Worm (Caenorhabditis elegans) whole organism, L1 larva: Measurements from ENCODE around the gene F25G6.9.

ENCODE experiments used
- Y116A8C.19 ChIP-seq: sonication (generic microtip); optimal IDR thresholded peaks from 2 replicates; lab custom pipeline; 2016; ENCODE audit warnings: missing compliant biosample characterization, missing genetic modification characterization, borderline replicate concordance
- aha-1 ChIP-seq: fragments of 150-350 bp; optimal IDR thresholded peaks from 2 replicates; lab custom pipeline; 2014; ENCODE audit warnings: missing biosample characterization, missing genetic modification characterization
- alr-1 ChIP-seq: fragments of 200-800 bp; sonication (Bioruptor generic); optimal IDR thresholded peaks from 2 replicates; lab custom pipeline; 2018; ENCODE audit warnings: borderline replicate concordance, mild to moderate bottlenecking, missing genetic modification characterization, missing compliant biosample characterization
- blmp-1 ChIP-seq: fragments of 150-350 bp; optimal IDR thresholded peaks from 2 replicates; lab custom pipeline; 2014; ENCODE audit warnings: missing biosample characterization, missing genetic modification characterization
- ceh-8 ChIP-seq: fragments of 200-800 bp; sonication (Bioruptor generic); optimal IDR thresholded peaks from 2 replicates; lab custom pipeline; 2018; ENCODE audit warnings: mild to moderate bottlenecking, missing genetic modification characterization, moderate library complexity, missing compliant biosample characterization
- ceh-82 ChIP-seq, 3 experiments: fragments of 150-350 bp in 1 of 3; sonication (generic microtip) in 2 of 3; optimal IDR thresholded peaks; 2 replicates each; lab custom pipeline; 2014 to 2017; ENCODE audit warnings: missing biosample characterization in 3 of 3, missing genetic modification characterization in 3 of 3
- dsc-1 ChIP-seq: sonication (generic microtip); optimal IDR thresholded peaks from 2 replicates; lab custom pipeline; 2016; ENCODE audit warnings: mild to moderate bottlenecking, missing genetic modification characterization, missing compliant biosample characterization
- efl-1 ChIP-seq, 4 experiments: fragments of 150-350 bp; optimal IDR thresholded peaks in 3 of 4; peaks in 1 of 4; 1 replicate in 1 of 4; 2 replicates in 3 of 4; lab custom pipeline; 2014; ENCODE audit warnings: missing biosample characterization in 2 of 4, missing genetic modification characterization in 2 of 4, missing genetic modification reagents in 2 of 4
- egl-27 ChIP-seq, 2 experiments: fragments of 150-350 bp in 1 of 2; sonication (generic microtip); optimal IDR thresholded peaks; 3 replicates each; lab custom pipeline; 2017 to 2018; ENCODE audit warnings: missing biosample characterization in 2 of 2, missing genetic modification characterization in 2 of 2, missing genetic modification reagents in 2 of 2
- elt-2 ChIP-seq: sonication (generic microtip); optimal IDR thresholded peaks from 2 replicates; lab custom pipeline; 2016; ENCODE audit warnings: missing genetic modification characterization, mild to moderate bottlenecking, inconsistent platforms, missing compliant biosample characterization, missing genetic modification reagents
- elt-3 ChIP-seq, 6 experiments: fragments of 150-350 bp in 1 of 6; sonication (generic microtip); optimal IDR thresholded peaks; 2 replicates each; lab custom pipeline; 2017 to 2018; ENCODE audit warnings: missing biosample characterization in 6 of 6, missing genetic modification characterization in 6 of 6, inconsistent platforms in 1 of 6
- fkh-8 ChIP-seq: sonication (generic microtip); optimal IDR thresholded peaks from 2 replicates; lab custom pipeline; 2016; ENCODE audit warnings: mild to moderate bottlenecking, missing genetic modification characterization, missing compliant biosample characterization
- fos-1 ChIP-seq: fragments of 150-350 bp; optimal IDR thresholded peaks from 2 replicates; lab custom pipeline; 2014; ENCODE audit warnings: missing biosample characterization, missing genetic modification characterization
- grh-1 ChIP-seq: fragments of 200-800 bp; sonication (Bioruptor generic); IDR thresholded peaks from 2 replicates; pipeline ENCODE4 v1.3.6; 2022; ENCODE audit warnings: missing genetic modification reagents, missing genetic modification characterization, missing compliant biosample characterization
- hlh-4 ChIP-seq: sonication (generic microtip); optimal IDR thresholded peaks from 2 replicates; lab custom pipeline; 2016; ENCODE audit warnings: mild to moderate bottlenecking, missing genetic modification characterization, missing compliant biosample characterization
- irx-1 ChIP-seq: sonication (generic microtip); optimal IDR thresholded peaks from 2 replicates; lab custom pipeline; 2016; ENCODE audit warnings: missing genetic modification characterization, missing compliant biosample characterization
- isw-1 ChIP-seq: fragments of 200-800 bp; sonication (Bioruptor generic); IDR thresholded peaks from 2 replicates; pipeline ENCODE4 v1.3.6; 2022; ENCODE audit warnings: missing genetic modification characterization, missing compliant biosample characterization
- lin-13 ChIP-seq: fragments of 150-350 bp; optimal IDR thresholded peaks from 2 replicates; lab custom pipeline; 2014; ENCODE audit warnings: missing biosample characterization, missing genetic modification reagents, missing genetic modification characterization
- lin-14 ChIP-seq: fragments of 200-800 bp; sonication (Bioruptor generic); optimal IDR thresholded peaks from 2 replicates; lab custom pipeline; 2018; ENCODE audit warnings: mild to moderate bottlenecking, missing genetic modification characterization, moderate library complexity, missing compliant biosample characterization
- lin-35 ChIP-seq, 2 experiments: fragments of 150-350 bp; optimal IDR thresholded peaks; 2 replicates each; lab custom pipeline; 2014; ENCODE audit warnings: missing biosample characterization in 2 of 2, missing genetic modification characterization in 2 of 2, missing genetic modification reagents in 2 of 2
- lin-39 ChIP-seq: fragments of 150-350 bp; optimal IDR thresholded peaks from 2 replicates; lab custom pipeline; 2014; ENCODE audit warnings: missing biosample characterization, missing genetic modification reagents, missing genetic modification characterization
- lir-3 ChIP-seq: sonication (generic microtip); optimal IDR thresholded peaks from 2 replicates; lab custom pipeline; 2016; ENCODE audit warnings: mild to moderate bottlenecking, missing genetic modification characterization, moderate library complexity, missing compliant biosample characterization; ENCODE audit not compliant: poor library complexity
- lsy-2 ChIP-seq, 2 experiments: fragments of 150-350 bp; optimal IDR thresholded peaks; 2 replicates each; lab custom pipeline; 2014; ENCODE audit warnings: missing biosample characterization in 2 of 2, missing genetic modification characterization in 2 of 2
- mdl-1 ChIP-seq, 2 experiments: fragments of 150-350 bp; optimal IDR thresholded peaks; 2 replicates each; lab custom pipeline; 2014 to 2017; ENCODE audit warnings: missing biosample characterization in 2 of 2, missing genetic modification characterization in 2 of 2, inconsistent platforms in 1 of 2
- nhr-11 ChIP-seq: fragments of 150-350 bp; optimal IDR thresholded peaks from 2 replicates; lab custom pipeline; 2014; ENCODE audit warnings: missing biosample characterization, missing genetic modification characterization
- nhr-19 ChIP-seq: fragments of 200-800 bp; sonication (Bioruptor generic); conservative IDR thresholded peaks from 2 replicates; pipeline ENCODE4 v1.3.6; 2022; ENCODE audit warnings: missing genetic modification characterization, missing compliant biosample characterization
- nhr-20 ChIP-seq: sonication (generic microtip); optimal IDR thresholded peaks from 2 replicates; lab custom pipeline; 2016; ENCODE audit warnings: mild to moderate bottlenecking, missing genetic modification characterization, missing compliant biosample characterization
- nhr-28 ChIP-seq: fragments of 150-350 bp; optimal IDR thresholded peaks from 2 replicates; lab custom pipeline; 2014; ENCODE audit warnings: missing biosample characterization, missing genetic modification characterization
- nhr-71 ChIP-seq: sonication (generic microtip); optimal IDR thresholded peaks from 2 replicates; lab custom pipeline; 2016; ENCODE audit warnings: mild to moderate bottlenecking, missing genetic modification characterization, moderate library complexity, missing compliant biosample characterization
- nhr-85 ChIP-seq: sonication (generic microtip); peaks from one replicate; lab custom pipeline; 2016; ENCODE audit warnings: missing genetic modification characterization, inconsistent platforms, missing compliant biosample characterization
- nhr-90 ChIP-seq: sonication (generic microtip); optimal IDR thresholded peaks from 2 replicates; lab custom pipeline; 2016; ENCODE audit warnings: mild to moderate bottlenecking, missing genetic modification characterization, missing compliant biosample characterization; ENCODE audit not compliant: poor library complexity
- skn-1 ChIP-seq: fragments of 150-350 bp; optimal IDR thresholded peaks from 2 replicates; lab custom pipeline; 2014; ENCODE audit warnings: missing biosample characterization, missing genetic modification characterization
- snu-23 ChIP-seq: sonication (generic microtip); optimal IDR thresholded peaks from 2 replicates; lab custom pipeline; 2016; ENCODE audit warnings: missing genetic modification characterization, missing compliant biosample characterization
- sox-4 ChIP-seq: sonication (generic microtip); optimal IDR thresholded peaks from 2 replicates; lab custom pipeline; 2016; ENCODE audit warnings: missing genetic modification characterization, missing compliant biosample characterization
- sptf-1 ChIP-seq: fragments of 150-350 bp; optimal IDR thresholded peaks from 2 replicates; lab custom pipeline; 2014; ENCODE audit warnings: missing biosample characterization, missing genetic modification characterization
- sup-37 ChIP-seq: fragments of 200-800 bp; sonication (Bioruptor generic); optimal IDR thresholded peaks from 2 replicates; lab custom pipeline; 2018; ENCODE audit warnings: mild to moderate bottlenecking, missing genetic modification characterization, missing compliant biosample characterization
- unc-130 ChIP-seq: fragments of 150-350 bp; optimal IDR thresholded peaks from 2 replicates; lab custom pipeline; 2017; ENCODE audit warnings: missing biosample characterization, missing genetic modification characterization, inconsistent platforms
- unc-30 ChIP-seq: sonication (generic microtip); optimal IDR thresholded peaks from 2 replicates; lab custom pipeline; 2017; ENCODE audit warnings: missing biosample characterization, missing genetic modification characterization
- unc-62 ChIP-seq: fragments of 150-350 bp; optimal IDR thresholded peaks from 2 replicates; lab custom pipeline; 2014; ENCODE audit warnings: missing biosample characterization, missing genetic modification reagents, missing genetic modification characterization
- zip-4 ChIP-seq: fragments of 200-800 bp; sonication (Bioruptor generic); optimal IDR thresholded peaks from 2 replicates; lab custom pipeline; 2018; ENCODE audit warnings: mild to moderate bottlenecking, missing genetic modification characterization, moderate library complexity, missing compliant biosample characterization

The F25G6.9 gene

DNA sequence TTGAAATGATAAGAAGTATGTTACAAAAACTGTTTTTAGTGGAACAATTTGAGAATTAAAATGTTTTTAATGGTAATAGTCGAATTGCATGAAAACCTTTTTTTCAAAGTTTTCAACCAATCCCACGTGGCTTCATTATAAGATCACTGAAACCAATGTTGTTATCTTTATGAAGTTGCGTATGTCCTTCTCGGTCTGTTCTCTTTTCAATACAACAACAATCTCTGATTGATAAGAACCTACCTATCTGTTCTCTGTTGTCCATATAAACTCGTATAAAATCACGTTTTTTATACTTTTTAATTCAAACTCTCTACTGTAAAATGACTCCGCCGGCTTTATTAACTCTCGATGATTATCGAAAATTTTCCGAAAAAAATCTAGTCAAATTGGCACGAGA lies 33.5 kb upstream of the F25G6.9 start, which contains the start of gene F41E6.5:
Gene F41E6.5, plus strand, starts transcription at position 209 of the 400 bp plus-strand sequence.
- TF ChIP-seq nhr-28 (tag; lab: Kevin White, UChicago): no peak
- peak; percentile 23 for TF ChIP-seq blmp-1 (tag; lab: Kevin White, UChicago)
- TF ChIP-seq elt-3 (tag; optimal IDR thresholded peaks at IDR 0.05; lab: Kevin White, UChicago): peak in 3 of 6 experiments; percentile 12 to 91 (median 24)
- peak; percentile 66 for TF ChIP-seq nhr-85 (tag; lab: Kevin White, UChicago)
- TF ChIP-seq nhr-19 (GFP tag; lab: Robert Waterston, UW): no peak
- no peak for TF ChIP-seq lin-13
- peak; percentile 41 for TF ChIP-seq elt-2 (tag; lab: Kevin White, UChicago)
- TF ChIP-seq irx-1 (tag; lab: Kevin White, UChicago): no peak
- TF ChIP-seq nhr-71 (tag; lab: Kevin White, UChicago): peak; percentile 2
- TF ChIP-seq dsc-1 (tag; lab: Kevin White, UChicago): no peak
- TF ChIP-seq unc-130 (tag; lab: Kevin White, UChicago): no peak
- peak in 1 of 2 experiments; percentile 26 for TF ChIP-seq lin-35 (GFP tag; optimal IDR thresholded peaks at IDR 0.05; lab: Kevin White, UChicago)
- peak in 1 of 2 experiments; percentile 4 for TF ChIP-seq mdl-1 (tag; optimal IDR thresholded peaks at IDR 0.05; lab: Kevin White, UChicago)
- peak; percentile 8 for TF ChIP-seq lin-14 (GFP tag; lab: Kevin White, UChicago)

DNA sequence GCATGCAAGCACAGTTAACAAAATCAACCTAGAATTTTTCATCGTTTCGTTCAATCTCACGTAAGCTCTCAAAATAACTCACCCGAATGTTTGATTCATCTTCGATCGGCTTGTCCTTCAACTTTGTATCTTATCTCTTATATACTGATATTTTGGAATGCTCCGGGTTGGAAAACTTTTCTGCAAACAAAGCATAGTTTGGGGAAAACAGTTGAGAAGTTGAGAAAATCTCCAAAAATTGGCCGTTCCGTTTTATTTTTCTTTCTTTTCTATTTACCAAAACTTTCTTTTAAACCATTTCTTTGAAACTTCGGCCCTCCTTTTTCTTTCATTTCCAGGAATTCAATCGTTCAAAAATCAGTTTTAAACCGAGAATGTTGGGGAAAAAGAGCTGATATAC lies 32.8 kb upstream of the F25G6.9 start, which contains the start of gene F41E6.15:
Gene F41E6.15, minus strand, starts transcription at position 101 of the 400 bp plus-strand sequence.
- TF ChIP-seq egl-27 (tag; optimal IDR thresholded peaks at IDR 0.05; lab: Kevin White, UChicago): no peak
- no peak for TF ChIP-seq skn-1 (tag; lab: Kevin White, UChicago)
- TF ChIP-seq hlh-4 (tag; lab: Kevin White, UChicago): no peak
- TF ChIP-seq nhr-20 (tag; lab: Kevin White, UChicago): no peak
- no peak for TF ChIP-seq sptf-1 (tag; lab: Kevin White, UChicago)
- TF ChIP-seq sox-4 (tag; lab: Kevin White, UChicago): no peak
- TF ChIP-seq lir-3: no peak
- no peak for TF ChIP-seq lin-35 (GFP tag; optimal IDR thresholded peaks at IDR 0.05; lab: Kevin White, UChicago)
- TF ChIP-seq nhr-11: no peak
- no peak for TF ChIP-seq lin-39
- no peak for TF ChIP-seq lin-13
- no peak for TF ChIP-seq efl-1 (optimal IDR thresholded peaks at IDR 0.05; lab: Kevin White, UChicago)
- no peak for TF ChIP-seq efl-1 (GFP tag; optimal IDR thresholded peaks at IDR 0.05 in 1 of 2; lab: Kevin White, UChicago)
- no peak for TF ChIP-seq Y116A8C.19 (tag; lab: Kevin White, UChicago)
- TF ChIP-seq fos-1 (tag; lab: Kevin White, UChicago): no peak
- no peak for TF ChIP-seq fkh-8 (tag; lab: Kevin White, UChicago)
- TF ChIP-seq isw-1 (GFP tag; lab: Robert Waterston, UW): no peak
- TF ChIP-seq, all 84 proteins: peak for 0

DNA sequence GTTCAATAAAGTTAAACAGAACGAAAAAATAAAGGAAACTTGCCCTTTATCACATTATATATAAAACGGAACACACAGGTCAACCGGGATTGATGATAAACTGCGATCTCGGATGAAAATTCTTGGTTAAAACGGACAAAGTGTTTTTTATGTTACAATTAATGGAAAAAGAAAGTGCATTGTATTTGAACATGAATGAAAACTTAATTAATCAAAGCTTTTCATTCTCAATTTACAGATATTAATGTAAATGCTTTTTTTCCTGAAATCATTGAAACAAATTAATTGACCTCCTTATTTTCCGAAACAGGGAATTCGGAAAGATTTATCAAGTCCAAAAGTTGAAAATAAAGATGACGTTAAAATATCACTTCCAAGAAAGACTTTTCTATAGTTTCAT lies 31.6 kb upstream of the F25G6.9 start, which contains the start of gene F41E6.8:
Gene F41E6.8, minus strand, starts transcription at position 101 of the 400 bp plus-strand sequence.
- TF ChIP-seq zip-4 (GFP tag; lab: Kevin White, UChicago) (no peak), ceh-82 (tag; optimal IDR thresholded peaks at IDR 0.05; lab: Kevin White, UChicago) (no peak), unc-30 (tag; lab: Kevin White, UChicago) (no peak), sup-37 (no peak), alr-1 (tag; lab: Kevin White, UChicago) (no peak), lsy-2 (tag; optimal IDR thresholded peaks at IDR 0.05; lab: Kevin White, UChicago) (no peak), nhr-28 (tag; lab: Kevin White, UChicago) (no peak), aha-1 (tag; lab: Kevin White, UChicago) (no peak), unc-62 (GFP tag; lab: Kevin White, UChicago) (no peak), grh-1 (GFP tag; lab: Robert Waterston, UW) (no peak), egl-27 (tag; optimal IDR thresholded peaks at IDR 0.05; lab: Kevin White, UChicago) (no peak), nhr-90 (tag; lab: Kevin White, UChicago) (no peak), snu-23 (GFP tag; lab: Kevin White, UChicago) (no peak), ceh-8 (no peak)
